Fruit fly (Drosophila melanogaster) whole organism, embryonic: ENCODE results near the gene ninaC.

Source experiments
- ATbp ChIP-seq: fragments of 200-800 bp; sonication (Bioruptor generic); optimal IDR thresholded peaks from 2 replicates; lab custom pipeline; 2017; ENCODE audit warnings: missing biosample characterization, mild to moderate bottlenecking, missing genetic modification characterization, missing genetic modification reagents
- CG10979 ChIP-seq: fragments of 200-800 bp; sonication (Bioruptor generic); optimal IDR thresholded peaks from 2 replicates; lab custom pipeline; 2018; ENCODE audit warnings: missing biosample characterization, mild to moderate bottlenecking, missing genetic modification characterization, moderate library complexity
- CG11504 ChIP-seq: fragments of 200-800 bp; sonication (Bioruptor generic); optimal IDR thresholded peaks from 3 replicates; lab custom pipeline; 2019; ENCODE audit warnings: missing biosample characterization, mild to moderate bottlenecking, missing genetic modification characterization, moderate library complexity
- CG12299 ChIP-seq: fragments of 200-800 bp; sonication (Bioruptor generic); optimal IDR thresholded peaks from 2 replicates; lab custom pipeline; 2018; ENCODE audit warnings: missing biosample characterization, mild to moderate bottlenecking, missing genetic modification characterization
- CG13296 ChIP-seq: fragments of 200-800 bp; sonication (Bioruptor generic); optimal IDR thresholded peaks from 3 replicates; lab custom pipeline; 2018; ENCODE audit warnings: missing biosample characterization, mild to moderate bottlenecking, missing genetic modification characterization
- CG13424 ChIP-seq: fragments of 200-800 bp; sonication (Bioruptor generic); optimal IDR thresholded peaks from 2 replicates; lab custom pipeline; 2019; ENCODE audit warnings: missing biosample characterization, mild to moderate bottlenecking, missing genetic modification characterization, moderate library complexity
- CG14710 ChIP-seq: fragments of 200-800 bp; sonication (Bioruptor generic); optimal IDR thresholded peaks from 3 replicates; lab custom pipeline; 2019; ENCODE audit warnings: missing biosample characterization, mild to moderate bottlenecking, missing genetic modification characterization, moderate library complexity
- CG14860 ChIP-seq: fragments of 200-800 bp; sonication (Bioruptor generic); IDR thresholded peaks from 3 replicates; pipeline ENCODE4 v1.3.6; 2022; ENCODE audit warnings: missing biosample characterization, missing genetic modification characterization; ENCODE audit not compliant: partially characterized antibody
- CG15514 ChIP-seq: fragments of 200-800 bp; sonication (Bioruptor generic); optimal IDR thresholded peaks from 3 replicates; lab custom pipeline; 2017; ENCODE audit warnings: missing biosample characterization, missing genetic modification characterization, mild to moderate bottlenecking, moderate library complexity, missing genetic modification reagents
- CG17361 ChIP-seq: fragments of 200-800 bp; sonication (Bioruptor generic); IDR thresholded peaks from 3 replicates; pipeline ENCODE4 v1.3.6; 2022; ENCODE audit warnings: missing biosample characterization, missing genetic modification characterization
- CG17912 ChIP-seq: fragments of 200-800 bp; sonication (Bioruptor generic); optimal IDR thresholded peaks from 2 replicates; lab custom pipeline; 2018; ENCODE audit warnings: missing biosample characterization, mild to moderate bottlenecking, missing genetic modification characterization
- CG2116 ChIP-seq: fragments of 200-800 bp; sonication (Bioruptor generic); optimal IDR thresholded peaks from 3 replicates; lab custom pipeline; 2018; ENCODE audit warnings: missing biosample characterization, mild to moderate bottlenecking, missing genetic modification characterization
- CG2712 ChIP-seq: fragments of 200-800 bp; optimal IDR thresholded peaks from 3 replicates; lab custom pipeline; 2019; ENCODE audit warnings: missing biosample characterization, mild to moderate bottlenecking, missing genetic modification characterization, moderate library complexity
- CG31365 ChIP-seq: fragments of 200-800 bp; sonication (Bioruptor generic); optimal IDR thresholded peaks from 2 replicates; lab custom pipeline; 2018; ENCODE audit warnings: missing biosample characterization, mild to moderate bottlenecking, missing genetic modification characterization
- CG3407 ChIP-seq: fragments of 200-800 bp; sonication (Bioruptor generic); optimal IDR thresholded peaks from 2 replicates; lab custom pipeline; 2018; ENCODE audit warnings: missing biosample characterization, mild to moderate bottlenecking, missing genetic modification characterization
- CG34422 ChIP-seq: fragments of 200-800 bp; sonication (Bioruptor generic); IDR thresholded peaks from 3 replicates; pipeline ENCODE4 v1.3.6; 2022; ENCODE audit warnings: missing biosample characterization, missing genetic modification characterization
- CG4282 ChIP-seq: fragments of 200-800 bp; sonication (Bioruptor generic); optimal IDR thresholded peaks from 2 replicates; lab custom pipeline; 2016; ENCODE audit warnings: missing biosample characterization, missing genetic modification characterization
- CG4730 ChIP-seq: fragments of 200-800 bp; sonication (Bioruptor generic); IDR thresholded peaks from 2 replicates; pipeline ENCODE4 v1.3.6; 2022; ENCODE audit warnings: missing biosample characterization, missing genetic modification characterization
- CG6254 ChIP-seq: fragments of 200-800 bp; sonication (Bioruptor generic); optimal IDR thresholded peaks from 3 replicates; lab custom pipeline; 2017; ENCODE audit warnings: mild to moderate bottlenecking, missing biosample characterization, missing genetic modification reagents, missing genetic modification characterization
- CG7372 ChIP-seq: fragments of 200-800 bp; sonication (Bioruptor generic); IDR thresholded peaks from 2 replicates; pipeline ENCODE4 v1.3.6; 2022; ENCODE audit warnings: missing biosample characterization, missing genetic modification characterization
- CG9437 ChIP-seq: fragments of 200-800 bp; sonication (Bioruptor generic); optimal IDR thresholded peaks from 2 replicates; lab custom pipeline; 2018; ENCODE audit warnings: missing biosample characterization, mild to moderate bottlenecking, missing genetic modification characterization
- CkIIα-i1 ChIP-seq: fragments of 200-800 bp; sonication (Bioruptor generic); IDR thresholded peaks from 2 replicates; pipeline ENCODE4 v1.3.6; 2022; ENCODE audit warnings: missing biosample characterization, missing genetic modification characterization
- D ChIP-seq, 2 experiments: fragments of 200-800 bp in 1 of 2; fragments of >200 bp in 1 of 2; sonication (Bioruptor generic) in 1 of 2; optimal IDR thresholded peaks; 2 replicates in 1 of 2; 3 replicates in 1 of 2; lab custom pipeline; 2017; ENCODE audit warnings: mild to moderate bottlenecking in 1 of 2, missing biosample characterization in 1 of 2, missing genetic modification characterization in 1 of 2, missing genetic modification reagents in 1 of 2
- Fer2 ChIP-seq: fragments of 200-800 bp; sonication (Bioruptor generic); optimal IDR thresholded peaks from 2 replicates; lab custom pipeline; 2018; ENCODE audit warnings: missing biosample characterization, mild to moderate bottlenecking, missing genetic modification characterization, moderate library complexity
- NfI ChIP-seq: fragments of 200-800 bp; sonication (Bioruptor generic); optimal IDR thresholded peaks from 3 replicates; lab custom pipeline; 2018; ENCODE audit warnings: missing biosample characterization, mild to moderate bottlenecking, missing genetic modification characterization, moderate library complexity
- Rx ChIP-seq: fragments of 200-800 bp; sonication (Bioruptor generic); IDR thresholded peaks from 2 replicates; pipeline ENCODE4 v1.3.6; 2022; ENCODE audit warnings: missing biosample characterization, missing genetic modification characterization
- Ssrp ChIP-seq: fragments of 200-800 bp; sonication (Bioruptor generic); optimal IDR thresholded peaks from 2 replicates; lab custom pipeline; 2018; ENCODE audit warnings: missing biosample characterization, mild to moderate bottlenecking, missing genetic modification characterization, moderate library complexity
- Xrp1 ChIP-seq: fragments of 200-800 bp; sonication (Bioruptor generic); IDR thresholded peaks from 2 replicates; pipeline ENCODE4 v1.3.6; 2022; ENCODE audit warnings: missing biosample characterization, missing genetic modification characterization
- abd-A ChIP-seq: fragments of 200-800 bp; sonication (Bioruptor generic); optimal IDR thresholded peaks from 3 replicates; lab custom pipeline; 2019; ENCODE audit warnings: missing biosample characterization, mild to moderate bottlenecking, missing genetic modification characterization, moderate library complexity
- bigmax ChIP-seq: fragments of 200-800 bp; sonication (Bioruptor generic); optimal IDR thresholded peaks from 2 replicates; lab custom pipeline; 2018; ENCODE audit warnings: missing biosample characterization, mild to moderate bottlenecking, missing genetic modification characterization
- bsh ChIP-seq, 2 experiments: fragments of 200-800 bp; sonication (Bioruptor generic); optimal IDR thresholded peaks; 2 replicates each; lab custom pipeline; 2017 to 2018; ENCODE audit warnings: mild to moderate bottlenecking in 2 of 2, missing biosample characterization in 2 of 2, missing genetic modification characterization in 2 of 2, moderate library complexity in 1 of 2
- gem ChIP-seq: fragments of 200-800 bp; sonication (Bioruptor generic); optimal IDR thresholded peaks from 2 replicates; lab custom pipeline; 2019; ENCODE audit warnings: missing biosample characterization, mild to moderate bottlenecking, missing genetic modification characterization, moderate library complexity
- jigr1 ChIP-seq: fragments of 200-800 bp; sonication (Bioruptor generic); IDR thresholded peaks from 3 replicates; pipeline ENCODE4 v1.3.6; 2022; ENCODE audit warnings: missing biosample characterization, missing genetic modification characterization
- jumu ChIP-seq: fragments of 200-800 bp; sonication (Bioruptor generic); optimal IDR thresholded peaks from 3 replicates; lab custom pipeline; 2016; ENCODE audit warnings: missing biosample characterization, missing genetic modification characterization
- klu ChIP-seq: fragments of 200-800 bp; sonication (Bioruptor generic); IDR thresholded peaks from 2 replicates; pipeline ENCODE4 v1.3.6; 2022; ENCODE audit warnings: missing biosample characterization, missing genetic modification characterization
- maf-S ChIP-seq: fragments of 200-800 bp; sonication (Bioruptor generic); optimal IDR thresholded peaks from 2 replicates; lab custom pipeline; 2016; ENCODE audit warnings: missing biosample characterization, missing genetic modification characterization
- mirr ChIP-seq: fragments of 200-800 bp; sonication (Bioruptor generic); optimal IDR thresholded peaks from 3 replicates; lab custom pipeline; 2018; ENCODE audit warnings: missing biosample characterization, mild to moderate bottlenecking, missing genetic modification characterization
- nerfin-1 ChIP-seq: fragments of 200-800 bp; sonication (Bioruptor generic); optimal IDR thresholded peaks from 3 replicates; lab custom pipeline; 2019; ENCODE audit warnings: missing biosample characterization, mild to moderate bottlenecking, missing genetic modification characterization, moderate library complexity
- nmo ChIP-seq: fragments of 200-800 bp; sonication (Bioruptor generic); optimal IDR thresholded peaks from 2 replicates; lab custom pipeline; 2018; ENCODE audit warnings: missing biosample characterization, mild to moderate bottlenecking, missing genetic modification characterization, moderate library complexity
- pzg ChIP-seq: fragments of 200-800 bp; sonication (Bioruptor generic); optimal IDR thresholded peaks from 3 replicates; lab custom pipeline; 2018; ENCODE audit warnings: missing biosample characterization, mild to moderate bottlenecking, missing genetic modification characterization, moderate library complexity
- repo ChIP-seq: fragments of 200-800 bp; sonication (Bioruptor generic); optimal IDR thresholded peaks from 2 replicates; lab custom pipeline; 2016; ENCODE audit warnings: missing biosample characterization, missing genetic modification characterization
- sna ChIP-seq: fragments of 200-800 bp; sonication (Bioruptor generic); IDR thresholded peaks from 2 replicates; pipeline ENCODE4 v1.3.6; 2022; ENCODE audit warnings: missing biosample characterization, missing genetic modification characterization; ENCODE audit not compliant: partially characterized antibody
- vfl ChIP-seq: fragments of 200-800 bp; sonication (Bioruptor generic); optimal IDR thresholded peaks from 2 replicates; lab custom pipeline; 2016; ENCODE audit warnings: missing biosample characterization, missing genetic modification characterization
- vvl ChIP-seq: fragments of 200-800 bp; sonication (Bioruptor generic); IDR thresholded peaks from 2 replicates; pipeline ENCODE4 v1.3.6; 2022; ENCODE audit warnings: missing biosample characterization, missing genetic modification characterization

ninaC gene

DNA sequence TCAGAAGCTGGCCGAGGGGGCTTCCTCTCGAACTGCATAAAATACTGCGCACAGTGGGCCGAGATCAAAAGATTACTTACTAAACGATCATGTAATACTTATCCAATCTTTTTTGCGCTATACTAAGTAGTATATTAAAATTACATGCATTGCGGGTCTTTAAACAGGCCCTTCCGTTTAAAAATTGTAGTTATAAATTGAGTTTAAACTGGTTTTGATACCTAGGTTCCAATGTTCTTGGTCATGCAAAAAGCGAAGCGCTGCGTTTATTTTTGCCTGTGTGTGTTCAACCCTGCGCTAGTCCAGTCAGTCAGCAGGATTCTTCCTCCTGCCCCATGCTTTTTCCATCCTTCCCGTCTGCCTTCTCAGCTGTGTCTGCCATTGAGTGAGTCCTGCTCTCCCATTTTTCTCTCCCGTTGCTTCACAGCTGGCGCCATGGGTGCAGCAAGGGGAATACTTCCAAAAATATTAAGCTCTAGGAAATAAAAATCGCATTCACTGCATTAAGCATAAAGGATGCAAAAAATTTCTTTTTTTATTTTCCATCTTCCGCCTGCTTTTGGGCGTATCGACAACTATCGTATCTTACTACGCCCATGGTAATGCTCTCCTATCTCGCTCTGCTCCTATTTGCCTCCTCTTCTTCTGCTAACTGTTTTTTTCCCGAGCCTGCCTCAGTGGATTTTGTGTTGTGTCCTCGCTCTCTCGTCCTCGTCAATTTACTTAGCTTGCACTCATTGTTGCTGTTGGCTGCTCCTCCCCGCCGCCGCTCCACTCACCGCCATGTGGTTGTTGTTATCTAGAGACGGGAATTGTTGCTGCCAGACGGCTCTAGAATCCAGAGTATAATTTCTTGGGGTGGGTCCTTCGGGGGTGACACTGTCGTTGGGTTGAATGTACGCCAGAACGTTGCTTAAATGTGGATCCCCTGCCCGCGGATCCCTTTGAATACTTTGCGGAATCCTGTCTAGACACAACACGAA is 43.1 kb downstream of the ninaC start (continued):
- no peak for TF ChIP-seq pzg (GFP tag; lab: Kevin White, UChicago)
- peak; percentile 51 for TF ChIP-seq NfI (GFP tag; lab: Kevin White, UChicago)
- TF ChIP-seq abd-A (tag; lab: Kevin White, UChicago) = no peak
- 0 out of 2 replicates have a peak, but pooled peaks have one; percentile 33 for TF ChIP-seq CG7372 (GFP tag; lab: Robert Waterston, UW)
- no peak for TF ChIP-seq CG4282
- TF ChIP-seq CG13296 = peak; percentile 29
- TF ChIP-seq CG6254 (GFP tag; lab: Kevin White, UChicago) = no peak
- TF ChIP-seq gem (tag; lab: Kevin White, UChicago) = peak; percentile 74
- TF ChIP-seq repo (GFP tag; lab: Kevin White, UChicago) = peak; percentile 39
- peak; percentile 19 for TF ChIP-seq CG2712
- TF ChIP-seq maf-S (GFP tag; lab: Kevin White, UChicago) = peak; percentile 51
- no peak for TF ChIP-seq sna
- TF ChIP-seq CG10979 (tag; lab: Kevin White, UChicago) = peak; percentile 44

DNA sequence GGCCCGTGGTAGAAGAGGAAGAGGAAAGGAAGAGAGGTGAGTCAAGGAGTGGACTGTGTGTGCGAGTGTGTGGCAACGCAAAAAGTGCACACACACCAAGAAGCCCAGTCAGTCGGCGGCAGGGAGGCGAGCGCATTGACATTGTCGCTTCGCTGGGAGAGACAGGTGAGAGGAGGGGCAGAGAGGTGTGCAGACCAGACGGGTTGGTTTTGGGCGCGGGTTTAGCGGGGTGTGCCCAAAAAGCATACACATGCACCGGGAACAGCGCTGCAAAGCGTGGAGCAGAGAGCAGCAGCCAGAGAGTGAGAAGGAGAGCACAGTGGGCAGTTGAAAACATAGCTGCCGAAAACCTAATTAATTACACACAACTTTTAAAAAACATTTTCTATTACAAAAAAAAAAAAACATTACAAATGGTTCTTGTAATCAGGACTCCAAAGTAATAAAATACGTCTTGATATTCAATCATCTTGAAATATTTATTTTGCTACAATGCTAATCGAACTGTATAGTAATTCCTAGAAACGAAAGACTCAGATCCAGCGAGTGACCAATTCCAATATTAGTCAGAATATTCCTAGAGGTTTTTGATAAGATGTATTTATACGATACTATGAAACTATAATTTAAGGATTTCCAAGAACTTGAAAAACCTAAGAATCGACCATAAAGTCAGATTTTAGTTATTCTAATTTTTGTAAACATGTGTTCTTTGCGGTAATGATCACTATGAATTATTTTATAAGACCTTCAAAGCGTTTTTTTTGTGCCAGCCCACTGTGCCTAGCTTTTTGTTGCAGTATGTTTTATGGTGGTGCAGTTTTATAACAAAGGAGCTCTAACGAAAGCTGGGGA is 45.2 kb downstream of the ninaC start:
- TF ChIP-seq CG34422 (GFP tag; lab: Robert Waterston, UW) (no peak), CG17361 (GFP tag; lab: Robert Waterston, UW) (peak; percentile 66), CG12299 (tag; lab: Kevin White, UChicago) (no peak), CG4730 (GFP tag; lab: Robert Waterston, UW) (no peak), nerfin-1 (no peak), CG13424 (tag; lab: Kevin White, UChicago) (no peak), CG14860 (no peak), CG11504 (tag; lab: Kevin White, UChicago) (peak; percentile 27), jigr1 (GFP tag; lab: Robert Waterston, UW) (no peak), Xrp1 (GFP tag; lab: Robert Waterston, UW) (0 out of 2 replicates have a peak, but pooled peaks have one; percentile 15), CkIIα-i1 (no peak), bigmax (GFP tag; lab: Kevin White, UChicago) (no peak), jumu (GFP tag; lab: Kevin White, UChicago) (no peak), D (optimal IDR thresholded peaks at IDR 0.05; lab: Kevin White, UChicago) (no peak), D (GFP tag; optimal IDR thresholded peaks at IDR 0.05; lab: Kevin White, UChicago) (no peak), CG14710 (tag; lab: Kevin White, UChicago) (no peak), vvl (GFP tag; lab: Robert Waterston, UW) (no peak), nmo (GFP tag; lab: Kevin White, UChicago) (peak; percentile 49), bsh (GFP tag; optimal IDR thresholded peaks at IDR 0.05; lab: Kevin White, UChicago) (peak in 1 of 2 experiments; percentile 73), mirr (GFP tag; lab: Kevin White, UChicago) (no peak), Ssrp (tag; lab: Kevin White, UChicago) (peak; percentile 6), CG31365 (tag; lab: Kevin White, UChicago) (no peak), Rx (no peak), CG3407 (peak; percentile 3), CG9437 (GFP tag; lab: Kevin White, UChicago) (peak; percentile 21), klu (no peak), vfl (GFP tag; lab: Kevin White, UChicago) (no peak), CG15514 (GFP tag; lab: Kevin White, UChicago) (no peak), CG2116 (GFP tag; lab: Kevin White, UChicago) (no peak), sna (no peak), gem (tag; lab: Kevin White, UChicago) (peak; percentile 27), CG17912 (GFP tag; lab: Kevin White, UChicago) (no peak), Fer2 (tag; lab: Kevin White, UChicago) (no peak), ATbp (GFP tag; lab: Kevin White, UChicago) (peak; percentile 22)
